Fruit fly (Drosophila melanogaster) whole organism, embryonic: ENCODE results near the gene CG14803.

Experiments used
- Bgb ChIP-seq: fragments of 200-800 bp; sonication (Bioruptor generic); IDR thresholded peaks from 2 replicates; pipeline ENCODE4 v1.3.6; 2022; ENCODE audit warnings: missing biosample characterization, missing genetic modification characterization; ENCODE audit not compliant: partially characterized antibody
- Bteb2 ChIP-seq: fragments of 200-800 bp; sonication (Bioruptor generic); optimal IDR thresholded peaks from 2 replicates; lab custom pipeline; 2016; ENCODE audit warnings: missing biosample characterization, missing genetic modification characterization
- CG1024 ChIP-seq: fragments of 200-800 bp; sonication (Bioruptor generic); IDR thresholded peaks from 2 replicates; pipeline ENCODE4 v1.3.6; 2022; ENCODE audit warnings: missing biosample characterization, missing genetic modification characterization
- CG10959 ChIP-seq: fragments of 200-800 bp; sonication (Bioruptor generic); IDR thresholded peaks from 2 replicates; pipeline ENCODE4 v1.3.6; 2022; ENCODE audit warnings: missing biosample characterization, missing genetic modification characterization
- CG11085 ChIP-seq: fragments of 200-800 bp; sonication (Bioruptor generic); IDR thresholded peaks from 2 replicates; pipeline ENCODE4 v1.3.6; 2022; ENCODE audit warnings: missing biosample characterization, missing genetic modification characterization
- CG11093 ChIP-seq: fragments of 200-800 bp; sonication (Bioruptor generic); IDR thresholded peaks from 3 replicates; pipeline ENCODE4 v1.3.6; 2022; ENCODE audit warnings: missing biosample characterization, missing genetic modification characterization
- CG11247 ChIP-seq: fragments of 200-800 bp; sonication (Bioruptor generic); IDR thresholded peaks from 2 replicates; pipeline ENCODE4 v1.3.6; 2022; ENCODE audit warnings: missing biosample characterization, missing genetic modification characterization
- CG12104 ChIP-seq: fragments of 200-800 bp; sonication (Bioruptor generic); optimal IDR thresholded peaks from 3 replicates; lab custom pipeline; 2016; ENCODE audit warnings: missing biosample characterization, missing genetic modification characterization
- CG13296 ChIP-seq: fragments of 200-800 bp; sonication (Bioruptor generic); optimal IDR thresholded peaks from 3 replicates; lab custom pipeline; 2018; ENCODE audit warnings: missing biosample characterization, mild to moderate bottlenecking, missing genetic modification characterization
- CG15696 ChIP-seq: fragments of 200-800 bp; sonication (Bioruptor generic); optimal IDR thresholded peaks from 2 replicates; lab custom pipeline; 2019; ENCODE audit warnings: missing biosample characterization, mild to moderate bottlenecking, missing genetic modification characterization, moderate library complexity
- CG1603 ChIP-seq: fragments of 200-800 bp; sonication (Bioruptor generic); optimal IDR thresholded peaks from 2 replicates; lab custom pipeline; 2019; ENCODE audit warnings: missing biosample characterization, mild to moderate bottlenecking, missing genetic modification characterization, moderate library complexity
- CG17361 ChIP-seq: fragments of 200-800 bp; sonication (Bioruptor generic); IDR thresholded peaks from 3 replicates; pipeline ENCODE4 v1.3.6; 2022; ENCODE audit warnings: missing biosample characterization, missing genetic modification characterization
- CG18764 ChIP-seq: fragments of 200-800 bp; sonication (Bioruptor generic); optimal IDR thresholded peaks from 3 replicates; lab custom pipeline; 2016; ENCODE audit warnings: missing biosample characterization, missing genetic modification characterization
- CG2116 ChIP-seq: fragments of 200-800 bp; sonication (Bioruptor generic); optimal IDR thresholded peaks from 3 replicates; lab custom pipeline; 2018; ENCODE audit warnings: missing biosample characterization, mild to moderate bottlenecking, missing genetic modification characterization
- CG2202 ChIP-seq: fragments of 200-800 bp; sonication (Bioruptor generic); optimal IDR thresholded peaks from 2 replicates; lab custom pipeline; 2018; ENCODE audit warnings: missing biosample characterization, mild to moderate bottlenecking, missing genetic modification characterization
- CG3407 ChIP-seq: fragments of 200-800 bp; sonication (Bioruptor generic); optimal IDR thresholded peaks from 2 replicates; lab custom pipeline; 2018; ENCODE audit warnings: missing biosample characterization, mild to moderate bottlenecking, missing genetic modification characterization
- CG34422 ChIP-seq: fragments of 200-800 bp; sonication (Bioruptor generic); IDR thresholded peaks from 3 replicates; pipeline ENCODE4 v1.3.6; 2022; ENCODE audit warnings: missing biosample characterization, missing genetic modification characterization
- CG3726 ChIP-seq: fragments of 200-800 bp; sonication (Bioruptor generic); IDR thresholded peaks from 3 replicates; pipeline ENCODE4, ENCODE4 v1.3.6; 2022; ENCODE audit warnings: missing biosample characterization, missing genetic modification characterization
- CG6254 ChIP-seq: fragments of 200-800 bp; sonication (Bioruptor generic); optimal IDR thresholded peaks from 3 replicates; lab custom pipeline; 2017; ENCODE audit warnings: mild to moderate bottlenecking, missing biosample characterization, missing genetic modification reagents, missing genetic modification characterization
- CG7556 ChIP-seq: fragments of 200-800 bp; sonication (Bioruptor generic); optimal IDR thresholded peaks from 2 replicates; lab custom pipeline; 2017; ENCODE audit warnings: missing biosample characterization, mild to moderate bottlenecking, missing genetic modification characterization
- CG7839 ChIP-seq: fragments of 200-800 bp; sonication (Bioruptor generic); optimal IDR thresholded peaks from 3 replicates; lab custom pipeline; 2018; ENCODE audit warnings: missing biosample characterization, mild to moderate bottlenecking, missing genetic modification characterization, moderate library complexity
- CG7928 ChIP-seq: fragments of 200-800 bp; sonication (Bioruptor generic); optimal IDR thresholded peaks from 2 replicates; lab custom pipeline; 2017; ENCODE audit warnings: missing biosample characterization, mild to moderate bottlenecking, missing genetic modification characterization
- CG8281 ChIP-seq: fragments of 200-800 bp; sonication (Bioruptor generic); optimal IDR thresholded peaks from 2 replicates; lab custom pipeline; 2018; ENCODE audit warnings: missing biosample characterization, mild to moderate bottlenecking, missing genetic modification characterization, moderate library complexity
- CG9215 ChIP-seq: fragments of 200-800 bp; sonication (Bioruptor generic); IDR thresholded peaks from 2 replicates; pipeline ENCODE4 v1.3.6; 2022; ENCODE audit warnings: missing biosample characterization, missing genetic modification characterization
- D19A ChIP-seq: fragments of 200-800 bp; optimal IDR thresholded peaks from 3 replicates; lab custom pipeline; 2019; ENCODE audit warnings: missing biosample characterization, mild to moderate bottlenecking, missing genetic modification characterization, moderate library complexity
- Dek ChIP-seq: fragments of 200-800 bp; sonication (Bioruptor generic); optimal IDR thresholded peaks from 3 replicates; lab custom pipeline; 2019; ENCODE audit warnings: missing biosample characterization, mild to moderate bottlenecking, missing genetic modification characterization, moderate library complexity
- HHEX ChIP-seq: fragments of 200-800 bp; sonication (Bioruptor generic); optimal IDR thresholded peaks from 3 replicates; lab custom pipeline; 2017; ENCODE audit warnings: missing biosample characterization, mild to moderate bottlenecking, missing genetic modification characterization, missing genetic modification reagents
- HLH3B ChIP-seq: fragments of 200-800 bp; sonication (Bioruptor generic); IDR thresholded peaks from 2 replicates; pipeline ENCODE4 v1.3.6; 2022; ENCODE audit warnings: missing biosample characterization, missing genetic modification characterization
- HmgD ChIP-seq: fragments of 200-800 bp; sonication (Bioruptor generic); optimal IDR thresholded peaks from 3 replicates; lab custom pipeline; 2016; ENCODE audit warnings: missing biosample characterization, missing genetic modification characterization
- Hmr ChIP-seq: fragments of 200-800 bp; sonication (Bioruptor generic); optimal IDR thresholded peaks from 3 replicates; lab custom pipeline; 2017; ENCODE audit warnings: mild to moderate bottlenecking, missing biosample characterization, missing genetic modification reagents, missing genetic modification characterization
- Jarid2 ChIP-seq: fragments of 200-800 bp; sonication (Bioruptor generic); optimal IDR thresholded peaks from 3 replicates; lab custom pipeline; 2017; ENCODE audit warnings: mild to moderate bottlenecking, missing biosample characterization, missing genetic modification reagents, missing genetic modification characterization
- Kr ChIP-seq: fragments of 200-800 bp; sonication (Bioruptor generic); optimal IDR thresholded peaks from 2 replicates; lab custom pipeline; 2017; ENCODE audit warnings: missing biosample characterization, mild to moderate bottlenecking, missing genetic modification characterization
- MESR4 ChIP-seq: fragments of 200-800 bp; sonication (Bioruptor generic); optimal IDR thresholded peaks from 2 replicates; lab custom pipeline; 2018; ENCODE audit warnings: missing biosample characterization, mild to moderate bottlenecking, missing genetic modification characterization, moderate library complexity
- Mes4 ChIP-seq: fragments of 200-800 bp; sonication (Bioruptor generic); optimal IDR thresholded peaks from 2 replicates; lab custom pipeline; 2016; ENCODE audit warnings: missing biosample characterization, missing genetic modification characterization
- ap ChIP-seq: fragments of 200-800 bp; sonication (Bioruptor generic); IDR thresholded peaks from 2 replicates; pipeline ENCODE4 v1.3.6; 2022; ENCODE audit warnings: missing biosample characterization, missing genetic modification characterization
- cad ChIP-seq: fragments of >200 bp; optimal IDR thresholded peaks from 2 replicates; lab custom pipeline; 2017; ENCODE audit warnings: missing biosample characterization, missing genetic modification characterization
- cato ChIP-seq: fragments of 200-800 bp; sonication (Bioruptor generic); optimal IDR thresholded peaks from 2 replicates; lab custom pipeline; 2016; ENCODE audit warnings: missing biosample characterization, missing genetic modification characterization, borderline replicate concordance
- eve ChIP-seq, 2 experiments: fragments of >200 bp; optimal IDR thresholded peaks; 2 replicates each; lab custom pipeline; 2017; ENCODE audit warnings: missing biosample characterization in 2 of 2, missing genetic modification characterization in 2 of 2
- fd102C ChIP-seq: fragments of 200-800 bp; sonication (Bioruptor generic); optimal IDR thresholded peaks from 2 replicates; lab custom pipeline; 2018; ENCODE audit warnings: missing biosample characterization, mild to moderate bottlenecking, missing genetic modification characterization, moderate library complexity
- fd96Cb ChIP-seq: fragments of 200-800 bp; sonication (Bioruptor generic); optimal IDR thresholded peaks from 2 replicates; lab custom pipeline; 2018; ENCODE audit warnings: missing biosample characterization, mild to moderate bottlenecking, missing genetic modification characterization, moderate library complexity
- ind ChIP-seq: fragments of 200-800 bp; sonication (Bioruptor generic); optimal IDR thresholded peaks from 3 replicates; lab custom pipeline; 2016; ENCODE audit warnings: missing biosample characterization, missing genetic modification characterization
- inv ChIP-seq: fragments of 200-800 bp; sonication (Bioruptor generic); IDR thresholded peaks from 2 replicates; pipeline ENCODE4 v1.3.6; 2022; ENCODE audit warnings: missing biosample characterization, missing genetic modification characterization; ENCODE audit not compliant: partially characterized antibody
- klu ChIP-seq: fragments of 200-800 bp; sonication (Bioruptor generic); IDR thresholded peaks from 2 replicates; pipeline ENCODE4 v1.3.6; 2022; ENCODE audit warnings: missing biosample characterization, missing genetic modification characterization
- lab ChIP-seq: fragments of 200-800 bp; sonication (Bioruptor generic); optimal IDR thresholded peaks from 3 replicates; lab custom pipeline; 2017; ENCODE audit warnings: missing biosample characterization, missing genetic modification characterization, mild to moderate bottlenecking, moderate library complexity, missing genetic modification reagents
- luna ChIP-seq: fragments of 200-800 bp; sonication (Bioruptor generic); optimal IDR thresholded peaks from 2 replicates; lab custom pipeline; 2016; ENCODE audit warnings: missing biosample characterization, missing genetic modification characterization
- pan ChIP-seq, 4 experiments: fragments of >200 bp in 3 of 4; fragments of 200-800 bp in 1 of 4; sonication (Bioruptor generic) in 1 of 4; optimal IDR thresholded peaks in 3 of 4; IDR thresholded peaks in 1 of 4; 2 replicates each; pipeline versions ENCODE4 v1.3.6 to Lab custom; 2017 to 2022; ENCODE audit warnings: missing biosample characterization in 2 of 4, missing genetic modification characterization in 2 of 4, mixed read lengths in 1 of 4
- pfk ChIP-seq: fragments of 200-800 bp; sonication (Bioruptor generic); optimal IDR thresholded peaks from 2 replicates; lab custom pipeline; 2018; ENCODE audit warnings: missing biosample characterization, mild to moderate bottlenecking, missing genetic modification characterization, moderate library complexity
- pho ChIP-seq: fragments of 200-800 bp; sonication (Bioruptor generic); optimal IDR thresholded peaks from 2 replicates; lab custom pipeline; 2016; ENCODE audit warnings: missing biosample characterization, missing genetic modification characterization
- zen ChIP-seq: fragments of 200-800 bp; sonication (Bioruptor generic); optimal IDR thresholded peaks from 3 replicates; lab custom pipeline; 2018; ENCODE audit warnings: missing biosample characterization, mild to moderate bottlenecking, missing genetic modification characterization, moderate library complexity

CG14803 gene

dm6 chrX:1849914-1850313 lies 18.8 kb upstream of the CG14803 start (continued):
- TF ChIP-seq CG34422 (GFP tag; lab: Robert Waterston, UW) (peak; percentile 77; the same call in 2 of the 3 replicates), cato (peak; percentile 34), CG8281 (tag; lab: Kevin White, UChicago) (peak; percentile 62), CG6254 (GFP tag; lab: Kevin White, UChicago) (peak; percentile 35), CG12104 (peak; percentile 83), D19A (tag; lab: Kevin White, UChicago) (peak; percentile 81), zen (peak; percentile 69), CG17361 (GFP tag; lab: Robert Waterston, UW) (peak; percentile 82), fd96Cb (tag; lab: Kevin White, UChicago) (peak; percentile 73), Dek (tag; lab: Kevin White, UChicago) (peak; percentile 92), CG7556 (peak; percentile 90), CG2116 (GFP tag; lab: Kevin White, UChicago) (peak; percentile 35), lab (GFP tag; lab: Kevin White, UChicago) (peak; percentile 97), CG11093 (GFP tag; lab: Robert Waterston, UW) (no peak), Mes4 (GFP tag; lab: Kevin White, UChicago) (no peak), HHEX (GFP tag; lab: Kevin White, UChicago) (peak; percentile 90), CG18764 (GFP tag; lab: Kevin White, UChicago) (peak; percentile 32), inv (GFP tag; lab: Robert Waterston, UW) (no peak), MESR4 (peak; percentile 37), CG3407 (GFP tag; lab: Kevin White, UChicago) (peak; percentile 46), Jarid2 (GFP tag; lab: Kevin White, UChicago) (peak; percentile 57), CG13296 (GFP tag; lab: Kevin White, UChicago) (peak; percentile 93), CG11085 (GFP tag; lab: Robert Waterston, UW) (no peak; the same call in 1 of the 2 replicates), HmgD (GFP tag; lab: Kevin White, UChicago) (no peak), Hmr (peak; percentile 95), CG11247 (GFP tag; lab: Robert Waterston, UW) (peak; percentile 77), CG7928 (GFP tag; lab: Kevin White, UChicago) (peak; percentile 60), pho (GFP tag; lab: Kevin White, UChicago) (peak; percentile 83), klu (peak; percentile 62; the same call in 1 of the 2 replicates), CG9215 (GFP tag; lab: Robert Waterston, UW) (peak; percentile 75), eve (GFP tag; optimal IDR thresholded peaks at IDR 0.05; lab: Kevin White, UChicago) (peak in 1 of 2 experiments; percentile 89), Bteb2 (GFP tag; lab: Kevin White, UChicago) (peak; percentile 82), luna (GFP tag; lab: Kevin White, UChicago) (no peak), CG2202 (tag; lab: Kevin White, UChicago) (peak; percentile 45), HLH3B (GFP tag; lab: Robert Waterston, UW) (peak; percentile 71), CG7839 (tag; lab: Kevin White, UChicago) (peak; percentile 92), cad (GFP tag; lab: Kevin White, UChicago) (no peak), CG1024 (GFP tag; lab: Robert Waterston, UW) (no peak), Kr (GFP tag; lab: Kevin White, UChicago) (no peak), pfk (GFP tag; lab: Kevin White, UChicago) (peak; percentile 18), CG15696 (tag; lab: Kevin White, UChicago) (peak; percentile 75), pan (optimal IDR thresholded peaks at IDR 0.05; lab: Kevin White, UChicago) (no peak), pan (GFP tag; optimal IDR thresholded peaks at IDR 0.05 in 1 of 2, IDR thresholded peaks at IDR 0.05 in 1 of 2) (peak in 1 of 2 experiments; percentile 79), CG1603 (tag; lab: Kevin White, UChicago) (peak; percentile 80), CG3726 (GFP tag; lab: Robert Waterston, UW) (0 out of 3 replicates have a peak, but pooled peaks have one; percentile 41), CG10959 (GFP tag; lab: Robert Waterston, UW) (peak; percentile 43), ap (GFP tag; lab: Robert Waterston, UW) (no peak), fd102C (GFP tag; lab: Kevin White, UChicago) (no peak), Bgb (GFP tag; lab: Robert Waterston, UW) (no peak), ind (GFP tag; lab: Kevin White, UChicago) (peak; percentile 87)
